Worm (Caenorhabditis elegans) whole organism, early embryonic: Measurements from ENCODE around the gene Y73B6A.3.

Source experiments
- B0310.2 ChIP-seq: sonication (generic microtip); optimal IDR thresholded peaks from 2 replicates; lab custom pipeline; 2016; ENCODE audit warnings: mild to moderate bottlenecking, missing genetic modification characterization, missing compliant biosample characterization
- ama-1 ChIP-seq: fragments of 150-350 bp; optimal IDR thresholded peaks from 2 replicates; lab custom pipeline; 2014
- ceh-13 ChIP-seq: fragments of 200-800 bp; sonication (Bioruptor generic); optimal IDR thresholded peaks from 2 replicates; lab custom pipeline; 2018; ENCODE audit warnings: mild to moderate bottlenecking, missing genetic modification characterization, missing compliant biosample characterization
- ceh-36 ChIP-seq: sonication (generic microtip); optimal IDR thresholded peaks from 2 replicates; lab custom pipeline; 2016; ENCODE audit warnings: missing genetic modification characterization, inconsistent platforms, missing compliant biosample characterization
- flt-1 ChIP-seq: fragments of 200-800 bp; sonication (Bioruptor generic); IDR thresholded peaks from 2 replicates; pipeline ENCODE4 v1.3.6; 2022; ENCODE audit warnings: missing genetic modification characterization, missing compliant biosample characterization
- hnd-1 ChIP-seq: sonication (generic microtip); optimal IDR thresholded peaks from 2 replicates; lab custom pipeline; 2016; ENCODE audit warnings: missing genetic modification characterization, missing compliant biosample characterization
- pes-1 ChIP-seq: fragments of 200-800 bp; sonication (Bioruptor generic); IDR thresholded peaks from 2 replicates; pipeline ENCODE4 v1.3.6; 2022; ENCODE audit warnings: missing genetic modification reagents, missing genetic modification characterization, missing compliant biosample characterization
- scrt-1 ChIP-seq: fragments of 200-800 bp; sonication (Bioruptor generic); IDR thresholded peaks from 2 replicates; pipeline ENCODE4 v1.3.6; 2022; ENCODE audit warnings: missing genetic modification characterization, missing compliant biosample characterization
- sea-1 ChIP-seq: fragments of 200-800 bp; sonication (Bioruptor generic); conservative IDR thresholded peaks from 2 replicates; pipeline ENCODE4 v1.3.6; 2022; ENCODE audit warnings: missing genetic modification characterization, missing compliant biosample characterization
- tbx-11 ChIP-seq: fragments of 200-800 bp; sonication (Bioruptor generic); IDR thresholded peaks from 2 replicates; pipeline ENCODE4 v1.3.6; 2022; ENCODE audit warnings: missing genetic modification characterization, missing compliant biosample characterization
- tbx-37 ChIP-seq: fragments of 200-800 bp; sonication (Bioruptor generic); conservative IDR thresholded peaks from 2 replicates; pipeline ENCODE4 v1.3.6; 2022; ENCODE audit warnings: missing genetic modification reagents, missing genetic modification characterization, missing compliant biosample characterization
- tra-4 ChIP-seq: sonication (generic microtip); optimal IDR thresholded peaks from 2 replicates; lab custom pipeline; 2017; ENCODE audit warnings: missing genetic modification characterization, missing compliant biosample characterization

ce11 chrIV:6747083-6747482 is 7.0 kb upstream of the Y73B6A.3 start:
- TF ChIP-seq ama-1 (lab: Kevin White, UChicago) (no peak), flt-1 (GFP tag; lab: Robert Waterston, UW) (no peak), pes-1 (GFP tag; lab: Robert Waterston, UW) (no peak), B0310.2 (tag; lab: Kevin White, UChicago) (no peak), tbx-11 (GFP tag; lab: Robert Waterston, UW) (no peak), tbx-37 (no peak), sea-1 (GFP tag; lab: Robert Waterston, UW) (no peak), hnd-1 (no peak), ceh-36 (tag; lab: Kevin White, UChicago) (no peak), tra-4 (tag; lab: Kevin White, UChicago) (no peak), ceh-13 (no peak), scrt-1 (GFP tag; lab: Robert Waterston, UW) (no peak)
